Fruit fly (Drosophila melanogaster): Measurements from ENCODE around the gene RpS27.

The RpS27 gene

DNA sequence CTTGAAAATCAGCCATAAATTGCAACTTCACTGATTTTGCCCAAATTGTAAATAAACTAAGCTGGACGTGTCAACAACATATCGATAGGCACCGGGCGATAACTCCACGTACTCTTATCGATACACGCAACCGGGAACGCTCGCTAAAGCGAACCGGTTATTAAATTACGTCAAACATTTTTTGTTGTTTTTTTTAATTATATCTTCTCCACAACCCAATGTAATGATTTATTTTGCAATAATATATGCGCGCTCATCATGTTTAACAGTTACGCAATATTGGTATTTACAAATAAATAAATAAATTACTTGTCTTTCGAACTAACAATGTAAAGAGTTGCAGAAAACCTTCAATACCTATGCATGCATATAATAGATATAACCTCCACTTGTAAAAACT, 32.2 kb downstream of the RpS27 start, which contains the start of gene Saysd1 (continued):
- TF ChIP-seq gsb-n (tag; optimal IDR thresholded peaks at IDR 0.05) (no peak), sr (GFP tag; IDR thresholded peaks at IDR 0.05) (no peak), wek (GFP tag; optimal IDR thresholded peaks at IDR 0.05) (peak; percentile 62), Bgb (GFP tag; IDR thresholded peaks at IDR 0.05; ENCODE audit: partially characterized antibody) (peak; percentile 85), CG11085 (GFP tag; IDR thresholded peaks at IDR 0.05) (0 out of 2 replicates have a peak, but pooled peaks have one; percentile 8), CG6175 (GFP tag; IDR thresholded peaks at IDR 0.05) (peak; percentile 35; the same call in 1 of the 3 replicates), Dek (tag; optimal IDR thresholded peaks at IDR 0.05) (no peak), Dfd (GFP tag; optimal IDR thresholded peaks at IDR 0.05) (no peak), ase (GFP tag; IDR thresholded peaks at IDR 0.05) (no peak), Gsc (GFP tag; IDR thresholded peaks at IDR 0.05) (no peak), CG13894 (tag; optimal IDR thresholded peaks at IDR 0.05) (no peak), CG31441 (GFP tag; IDR thresholded peaks at IDR 0.05) (peak; percentile 21; the same call in 1 of the 2 replicates), Fer3 (tag; optimal IDR thresholded peaks at IDR 0.05) (peak; percentile 31), CG4617 (GFP tag; optimal IDR thresholded peaks at IDR 0.05; ENCODE audit: borderline replicate concordance) (no peak), CG17361 (GFP tag; IDR thresholded peaks at IDR 0.05) (0 out of 3 replicates have a peak, but pooled peaks have one; percentile 39), Hr39 (optimal IDR thresholded peaks at IDR 0.05) (no peak), caup (GFP tag; optimal IDR thresholded peaks at IDR 0.05; ENCODE audit: severe bottlenecking) (no peak), CG2889 (GFP tag; IDR thresholded peaks at IDR 0.05) (no peak), Dp (GFP tag; optimal IDR thresholded peaks at IDR 0.05) (peak; percentile 25), MBD-R2 (GFP tag; IDR thresholded peaks at IDR 0.05) (peak; percentile 85), Lim3 (GFP tag; IDR thresholded peaks at IDR 0.05) (no peak), Usf (GFP tag; optimal IDR thresholded peaks at IDR 0.05) (no peak), Atf3 (GFP tag; optimal IDR thresholded peaks at IDR 0.05) (no peak), CG2199 (GFP tag; IDR thresholded peaks at IDR 0.05) (0 out of 3 replicates have a peak, but pooled peaks have one; percentile 48), lbe (GFP tag; optimal IDR thresholded peaks at IDR 0.05) (peak; percentile 26), ab (GFP tag; optimal IDR thresholded peaks at IDR 0.05) (no peak), Spps (tag; optimal IDR thresholded peaks at IDR 0.05) (no peak), CG12744 (GFP tag; optimal IDR thresholded peaks at IDR 0.05) (no peak), scrt (GFP tag; optimal IDR thresholded peaks at IDR 0.05) (no peak), ham (GFP tag; IDR thresholded peaks at IDR 0.05) (no peak), sisA (GFP tag; IDR thresholded peaks at IDR 0.05) (no peak), CG16815 (GFP tag; optimal IDR thresholded peaks at IDR 0.05) (no peak), CG1529 (GFP tag; optimal IDR thresholded peaks at IDR 0.05) (no peak), CG15011 (GFP tag; optimal IDR thresholded peaks at IDR 0.05) (no peak), ato (GFP tag; IDR thresholded peaks at IDR 0.05; ENCODE audit: partially characterized antibody) (peak; percentile 89), amos (GFP tag; IDR thresholded peaks at IDR 0.05; ENCODE audit: partially characterized antibody) (peak; percentile 79), aop (GFP tag; IDR thresholded peaks at IDR 0.05) (no peak), CG15479 (GFP tag; optimal IDR thresholded peaks at IDR 0.05) (no peak), HLH54F (GFP tag; optimal IDR thresholded peaks at IDR 0.05) (no peak), Atf-2 (GFP tag; optimal IDR thresholded peaks at IDR 0.05) (no peak), ems (GFP tag; optimal IDR thresholded peaks at IDR 0.05) (no peak), Optix (GFP tag; IDR thresholded peaks at IDR 0.05) (no peak), CG10209 (GFP tag; optimal IDR thresholded peaks at IDR 0.05) (no peak), CG4424 (GFP tag; optimal IDR thresholded peaks at IDR 0.05) (peak; percentile 41), bsh (GFP tag; optimal IDR thresholded peaks at IDR 0.05) (no peak), org-1 (GFP tag; optimal IDR thresholded peaks at IDR 0.05) (no peak), chinmo (GFP tag; IDR thresholded peaks at IDR 0.05; ENCODE audit: partially characterized antibody) (peak; percentile 82; the same call in 1 of the 4 replicates), CG30020 (tag; optimal IDR thresholded peaks at IDR 0.05) (no peak), CkIIα-i1 (GFP tag; IDR thresholded peaks at IDR 0.05) (no peak), CG10267 (tag; optimal IDR thresholded peaks at IDR 0.05) (peak; percentile 16), emc (GFP tag; optimal IDR thresholded peaks at IDR 0.05) (peak; percentile 6), dati (GFP tag; IDR thresholded peaks at IDR 0.05) (no peak)

Measured in whole organism, embryonic.